Fruit fly (Drosophila melanogaster) whole organism: Measurements from ENCODE around the gene h-cup.

ENCODE experiments used
- CG8478 ChIP-seq: fragments of >200 bp; optimal IDR thresholded peaks from 2 replicates; lab custom pipeline; 2018; ENCODE audit warnings: inconsistent platforms
- Dll ChIP-seq: fragments of >200 bp; optimal IDR thresholded peaks from 2 replicates; lab custom pipeline; 2017
- EcR ChIP-seq, 2 experiments: fragments of >200 bp; optimal IDR thresholded peaks; 2 replicates each; lab custom pipeline; 2017; ENCODE audit warnings: missing biosample characterization in 2 of 2, missing genetic modification characterization in 2 of 2, missing genetic modification reagents in 2 of 2
- pan ChIP-seq: fragments of >200 bp; optimal IDR thresholded peaks from 2 replicates; lab custom pipeline; 2017
- psq ChIP-seq: fragments of >200 bp; optimal IDR thresholded peaks from 2 replicates; lab custom pipeline; 2017
- usp ChIP-seq: fragments of >200 bp; optimal IDR thresholded peaks from 2 replicates; lab custom pipeline; 2017; ENCODE audit warnings: missing biosample characterization, missing genetic modification characterization, mixed read lengths

DNA sequence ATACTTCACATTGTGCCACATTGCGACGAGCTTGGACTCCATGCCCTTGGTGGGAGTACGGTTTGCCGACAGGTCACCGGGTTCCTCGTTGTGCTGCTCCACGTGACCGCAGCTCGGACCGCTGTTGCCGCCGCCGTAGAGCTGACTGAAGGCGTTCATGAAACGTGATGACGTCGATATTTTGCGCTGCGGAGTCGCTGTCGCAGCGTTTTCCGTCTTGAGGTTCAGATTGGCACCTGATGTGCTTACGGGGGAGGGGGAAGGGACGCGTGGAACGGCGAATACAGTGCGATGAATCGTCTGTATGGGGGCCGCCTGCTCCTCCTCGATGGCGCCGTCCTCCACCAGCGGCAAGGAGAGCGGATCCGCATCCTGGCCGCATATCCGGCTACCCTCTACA is 26.6 kb downstream of the h-cup start:
- no peak for TF ChIP-seq usp (GFP tag; lab: Kevin White, UChicago)
- no peak for TF ChIP-seq psq
- no peak for TF ChIP-seq Dll (lab: Kevin White, UChicago)
- no peak for TF ChIP-seq pan
- TF ChIP-seq CG8478 = no peak
- no peak for TF ChIP-seq EcR (GFP tag; optimal IDR thresholded peaks at IDR 0.05; lab: Kevin White, UChicago)
